Worm (Caenorhabditis elegans) whole organism, L4 larva: ENCODE results near the gene rga-1.

Experiments
- F26F4.8 ChIP-seq: fragments of 200-800 bp; sonication (Bioruptor generic); conservative IDR thresholded peaks from 2 replicates; pipeline ENCODE4 v1.3.6; 2022; ENCODE audit warnings: missing genetic modification characterization, missing compliant biosample characterization
- Y105C5A.15 ChIP-seq: fragments of 200-800 bp; sonication (Bioruptor generic); IDR thresholded peaks from 2 replicates; pipeline ENCODE4 v1.3.6; 2022; ENCODE audit warnings: missing genetic modification characterization, missing compliant biosample characterization
- Y48G9A.11 ChIP-seq: fragments of 200-800 bp; sonication (Bioruptor generic); IDR thresholded peaks from 2 replicates; pipeline ENCODE4 v1.3.6; 2022; ENCODE audit warnings: missing genetic modification reagents, missing genetic modification characterization, missing compliant biosample characterization
- Y5F2A.4 ChIP-seq: fragments of 200-800 bp; sonication (Bioruptor generic); optimal IDR thresholded peaks from 2 replicates; lab custom pipeline; 2018; ENCODE audit warnings: mild to moderate bottlenecking, missing genetic modification characterization, missing compliant biosample characterization
- ZK337.2 ChIP-seq: fragments of 200-800 bp; sonication (Bioruptor generic); IDR thresholded peaks from 2 replicates; pipeline ENCODE4 v1.3.6; 2022; ENCODE audit warnings: missing genetic modification reagents, missing genetic modification characterization, missing compliant biosample characterization
- ama-1 ChIP-seq: fragments of 150-350 bp; optimal IDR thresholded peaks from 2 replicates; lab custom pipeline; 2014; ENCODE audit warnings: inconsistent platforms, mixed read lengths
- arid-1 ChIP-seq: fragments of 200-800 bp; sonication (Bioruptor generic); conservative IDR thresholded peaks from 2 replicates; pipeline ENCODE4 v1.3.6; 2022; ENCODE audit warnings: missing genetic modification reagents, missing genetic modification characterization, missing compliant biosample characterization
- ceh-28 ChIP-seq: fragments of 150-350 bp; optimal IDR thresholded peaks from 2 replicates; lab custom pipeline; 2014; ENCODE audit warnings: missing biosample characterization, missing genetic modification reagents, missing genetic modification characterization
- cey-2 ChIP-seq: sonication (generic microtip); optimal IDR thresholded peaks from 3 replicates; lab custom pipeline; 2017; ENCODE audit warnings: missing genetic modification characterization, mild to moderate bottlenecking, missing compliant biosample characterization, antibody characterized with exemption, borderline replicate concordance; ENCODE audit not compliant: insufficient read depth
- ctbp-1 ChIP-seq: fragments of 200-800 bp; sonication (Bioruptor generic); IDR thresholded peaks from 2 replicates; pipeline ENCODE4 v1.3.6; 2022; ENCODE audit warnings: missing genetic modification reagents, missing genetic modification characterization, missing compliant biosample characterization
- daf-19 ChIP-seq: fragments of 200-800 bp; sonication (Bioruptor generic); conservative IDR thresholded peaks from 2 replicates; pipeline ENCODE4 v1.3.6; 2022; ENCODE audit warnings: missing genetic modification characterization, missing compliant biosample characterization
- dmd-6 ChIP-seq: fragments of 200-800 bp; sonication (Bioruptor generic); IDR thresholded peaks from 2 replicates; pipeline ENCODE4 v1.3.6; 2022; ENCODE audit warnings: missing genetic modification reagents, missing genetic modification characterization, missing compliant biosample characterization
- dmd-8 ChIP-seq: fragments of 200-800 bp; sonication (Bioruptor generic); IDR thresholded peaks from 2 replicates; pipeline ENCODE4 v1.3.6; 2022; ENCODE audit warnings: missing genetic modification characterization, missing compliant biosample characterization
- egl-43 ChIP-seq: fragments of 200-800 bp; sonication (Bioruptor generic); IDR thresholded peaks from 2 replicates; pipeline ENCODE4 v1.3.6; 2022; ENCODE audit warnings: missing genetic modification reagents, missing genetic modification characterization, missing compliant biosample characterization
- hmg-1.1 ChIP-seq: fragments of 200-800 bp; sonication (Bioruptor generic); IDR thresholded peaks from 2 replicates; pipeline ENCODE4 v1.3.6; 2022; ENCODE audit warnings: missing genetic modification reagents, missing genetic modification characterization, missing compliant biosample characterization
- jun-1 ChIP-seq: fragments of 150-350 bp; optimal IDR thresholded peaks from 2 replicates; lab custom pipeline; 2014; ENCODE audit warnings: missing biosample characterization, missing genetic modification reagents, missing genetic modification characterization
- lin-1 ChIP-seq: fragments of 200-800 bp; sonication (Bioruptor generic); IDR thresholded peaks from 2 replicates; pipeline ENCODE4 v1.3.6; 2022; ENCODE audit warnings: missing genetic modification reagents, missing genetic modification characterization, missing compliant biosample characterization
- lin-29 ChIP-seq: fragments of 200-800 bp; sonication (Bioruptor generic); IDR thresholded peaks from 2 replicates; pipeline ENCODE4 v1.3.6; 2022; ENCODE audit warnings: missing genetic modification reagents, missing genetic modification characterization, missing compliant biosample characterization
- lin-38 ChIP-seq: fragments of 200-800 bp; sonication (Bioruptor generic); IDR thresholded peaks from 2 replicates; pipeline ENCODE4 v1.3.6; 2022; ENCODE audit warnings: missing genetic modification reagents, missing genetic modification characterization, missing compliant biosample characterization
- lin-39 ChIP-seq: fragments of 150-350 bp; optimal IDR thresholded peaks from 2 replicates; lab custom pipeline; 2014; ENCODE audit warnings: missing biosample characterization, missing genetic modification reagents, missing genetic modification characterization
- lir-3 ChIP-seq: sonication (generic microtip); optimal IDR thresholded peaks from 2 replicates; lab custom pipeline; 2016; ENCODE audit warnings: mild to moderate bottlenecking, missing genetic modification characterization, missing compliant biosample characterization
- mdl-1 ChIP-seq, 2 experiments: fragments of 150-350 bp in 1 of 2; sonication (generic microtip) in 1 of 2; optimal IDR thresholded peaks; 2 replicates each; lab custom pipeline; 2014 to 2017; ENCODE audit warnings: missing biosample characterization in 2 of 2, missing genetic modification characterization in 2 of 2
- mdt-29 ChIP-seq: fragments of 200-800 bp; sonication (Bioruptor generic); IDR thresholded peaks from 2 replicates; pipeline ENCODE4 v1.3.6; 2022; ENCODE audit warnings: missing genetic modification reagents, missing genetic modification characterization, missing compliant biosample characterization
- mep-1 ChIP-seq: fragments of 150-350 bp; sonication (generic microtip); optimal IDR thresholded peaks from 3 replicates; lab custom pipeline; 2014; ENCODE audit warnings: missing biosample characterization, missing genetic modification characterization
- nhr-28 ChIP-seq: fragments of 150-350 bp; optimal IDR thresholded peaks from 2 replicates; lab custom pipeline; 2014; ENCODE audit warnings: missing biosample characterization, missing genetic modification characterization
- nhr-42 ChIP-seq: fragments of 200-800 bp; sonication (Bioruptor generic); IDR thresholded peaks from 2 replicates; pipeline ENCODE4 v1.3.6; 2022; ENCODE audit warnings: missing genetic modification characterization, missing compliant biosample characterization
- nhr-48 ChIP-seq: sonication (generic microtip); optimal IDR thresholded peaks from 2 replicates; lab custom pipeline; 2016; ENCODE audit warnings: mild to moderate bottlenecking, missing genetic modification characterization, missing compliant biosample characterization
- nhr-77 ChIP-seq: fragments of 150-350 bp; optimal IDR thresholded peaks from 2 replicates; lab custom pipeline; 2014; ENCODE audit warnings: missing biosample characterization, missing genetic modification characterization
- php-3 ChIP-seq: fragments of 200-800 bp; sonication (Bioruptor generic); IDR thresholded peaks from 2 replicates; pipeline ENCODE4 v1.3.6; 2022; ENCODE audit warnings: missing genetic modification reagents, missing genetic modification characterization, missing compliant biosample characterization
- snpc-4 ChIP-seq: fragments of 150-350 bp; optimal IDR thresholded peaks from 2 replicates; lab custom pipeline; 2014; ENCODE audit warnings: missing biosample characterization, missing genetic modification characterization
- spr-1 ChIP-seq: sonication (generic microtip); optimal IDR thresholded peaks from 2 replicates; lab custom pipeline; 2016; ENCODE audit warnings: mild to moderate bottlenecking, missing genetic modification characterization, missing compliant biosample characterization
- spr-3 ChIP-seq: fragments of 200-800 bp; sonication (Bioruptor generic); optimal IDR thresholded peaks from 2 replicates; lab custom pipeline; 2018; ENCODE audit warnings: mild to moderate bottlenecking, missing genetic modification characterization, missing compliant biosample characterization
- tag-97 ChIP-seq: fragments of 200-800 bp; sonication (Bioruptor generic); IDR thresholded peaks from 2 replicates; pipeline ENCODE4 v1.3.6; 2022; ENCODE audit warnings: missing genetic modification characterization, missing compliant biosample characterization
- unc-62 ChIP-seq, 3 experiments: fragments of 150-350 bp in 1 of 3; sonication (generic microtip); optimal IDR thresholded peaks in 2 of 3; peaks in 1 of 3; 1 replicate in 1 of 3; 2 replicates in 2 of 3; lab custom pipeline; 2014 to 2017; ENCODE audit warnings: missing biosample characterization in 3 of 3, missing genetic modification characterization in 3 of 3, missing genetic modification reagents in 3 of 3, missing genotype in 1 of 3
- vab-7 ChIP-seq: fragments of 200-800 bp; sonication (Bioruptor generic); IDR thresholded peaks from 2 replicates; pipeline ENCODE4 v1.3.6; 2022; ENCODE audit warnings: missing genetic modification reagents, missing genetic modification characterization, missing compliant biosample characterization
- zfp-2 ChIP-seq: sonication (generic microtip); optimal IDR thresholded peaks from 2 replicates; lab custom pipeline; 2016; ENCODE audit warnings: mild to moderate bottlenecking, missing genetic modification characterization, missing compliant biosample characterization
- zip-2 ChIP-seq: fragments of 150-350 bp; optimal IDR thresholded peaks from 2 replicates; lab custom pipeline; 2014; ENCODE audit warnings: missing biosample characterization, missing genetic modification characterization
- ztf-11 ChIP-seq: fragments of 150-350 bp; optimal IDR thresholded peaks from 2 replicates; lab custom pipeline; 2014; ENCODE audit warnings: missing biosample characterization, missing genetic modification characterization
- ztf-7 ChIP-seq: fragments of 150-350 bp; optimal IDR thresholded peaks from 2 replicates; lab custom pipeline; 2014; ENCODE audit warnings: missing biosample characterization, missing genetic modification characterization

The rga-1 gene

DNA sequence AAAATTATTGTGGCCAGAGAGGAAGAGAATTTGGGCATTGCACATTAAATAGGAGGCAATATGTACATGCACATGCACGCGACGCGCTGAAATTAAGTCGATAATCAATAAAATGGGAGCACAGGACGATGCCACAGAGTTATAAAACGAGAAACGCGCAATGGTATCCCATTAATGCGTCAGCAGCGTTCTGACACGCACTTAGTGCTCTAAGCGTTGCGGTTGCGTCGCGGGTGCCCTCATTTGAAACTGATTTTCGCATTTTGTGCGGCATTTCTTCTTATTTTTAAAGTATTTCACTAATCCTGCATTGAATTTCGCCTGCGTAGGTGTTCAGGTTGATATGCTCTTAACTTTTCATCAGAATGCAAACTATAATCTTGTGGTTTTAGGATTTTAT lies 11.7 kb upstream of the rga-1 start, which contains the start of gene rsp-1 (continued):
- TF ChIP-seq php-3 (GFP tag; lab: Robert Waterston, UW): peak; percentile 76
- TF ChIP-seq Y48G9A.11 (GFP tag; lab: Robert Waterston, UW): no peak
- TF ChIP-seq vab-7: peak; percentile 46; the same call in 1 of the 2 replicates
- TF ChIP-seq nhr-42: peak; percentile 89
- peak; percentile 80 for TF ChIP-seq lin-1 (GFP tag; lab: Robert Waterston, UW)
- TF ChIP-seq ZK337.2: no peak
- peak; percentile 87 for TF ChIP-seq dmd-6 (GFP tag; lab: Robert Waterston, UW)
- TF ChIP-seq nhr-28 (tag; lab: Kevin White, UChicago): peak; percentile 79
- peak in 1 of 2 experiments; percentile 99 for TF ChIP-seq unc-62 (GFP tag; optimal IDR thresholded peaks at IDR 0.05 in 1 of 2; lab: Kevin White, UChicago)
- TF ChIP-seq unc-62 (tag; optimal IDR thresholded peaks at IDR 0.05; lab: Kevin White, UChicago): no peak
- TF ChIP-seq arid-1 (GFP tag; lab: Robert Waterston, UW): peak; percentile 88
- peak; percentile 48 for TF ChIP-seq ceh-28 (tag; lab: Kevin White, UChicago)
- TF ChIP-seq mep-1 (tag; lab: Kevin White, UChicago): peak; percentile 95
- no peak for TF ChIP-seq tag-97 (GFP tag; lab: Robert Waterston, UW)
- no peak for TF ChIP-seq lin-39 (tag; lab: Kevin White, UChicago)
- TF ChIP-seq ztf-11 (tag; lab: Kevin White, UChicago): no peak
- peak; percentile 23 for TF ChIP-seq ztf-7 (tag; lab: Kevin White, UChicago)
- no peak for TF ChIP-seq F26F4.8 (GFP tag; lab: Robert Waterston, UW)
- peak; percentile 49 for TF ChIP-seq spr-3 (GFP tag; lab: Kevin White, UChicago)
- TF ChIP-seq Y105C5A.15 (GFP tag; lab: Robert Waterston, UW): no peak
- TF ChIP-seq nhr-77 (tag; lab: Kevin White, UChicago): peak; percentile 92
- peak; percentile 35 for TF ChIP-seq ama-1 (lab: Kevin White, UChicago)
- peak; percentile 55 for TF ChIP-seq zip-2
- peak; percentile 73; the same call in 1 of the 2 replicates for TF ChIP-seq egl-43 (GFP tag; lab: Robert Waterston, UW)
- no peak for TF ChIP-seq lir-3 (tag; lab: Kevin White, UChicago)
- no peak for TF ChIP-seq cey-2 (tag; lab: Kevin White, UChicago)
- peak; percentile 80 for TF ChIP-seq spr-1
- no peak for TF ChIP-seq Y5F2A.4
- TF ChIP-seq ctbp-1 (GFP tag; lab: Robert Waterston, UW): peak; percentile 61; the same call in 1 of the 2 replicates
- TF ChIP-seq lin-29 (GFP tag; lab: Robert Waterston, UW): peak; percentile 64; the same call in 1 of the 2 replicates
- peak; percentile 81 for TF ChIP-seq daf-19 (GFP tag; lab: Robert Waterston, UW)

DNA sequence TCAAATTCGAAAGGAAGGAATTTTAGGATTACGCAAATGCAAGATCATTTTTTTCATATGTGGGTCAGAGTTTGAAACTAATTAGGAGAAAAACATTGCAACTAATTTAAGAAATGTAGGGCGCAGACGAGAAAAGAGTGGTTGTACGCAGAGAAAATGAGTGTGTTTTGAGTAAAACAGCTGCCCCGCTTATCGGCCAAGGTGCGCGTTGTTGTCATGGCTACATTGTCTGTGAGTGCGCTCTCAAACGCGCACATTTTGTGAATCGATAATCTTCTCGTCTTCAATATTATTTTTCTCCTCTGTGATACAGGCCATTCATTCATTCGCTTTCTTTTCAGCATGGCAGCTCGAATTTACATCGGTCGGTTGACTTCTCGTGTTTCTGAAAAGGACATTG lies 11.1 kb upstream of the rga-1 start:
- TF ChIP-seq hmg-1.1 (GFP tag; lab: Robert Waterston, UW): 0 out of 2 replicates have a peak, but pooled peaks have one; percentile 10
- no peak for TF ChIP-seq php-3 (GFP tag; lab: Robert Waterston, UW)
- no peak for TF ChIP-seq nhr-48 (tag; lab: Kevin White, UChicago)
- TF ChIP-seq snpc-4 (tag; lab: Kevin White, UChicago): no peak
- TF ChIP-seq dmd-6 (GFP tag; lab: Robert Waterston, UW): peak; percentile 13; the same call in 1 of the 2 replicates
- no peak for TF ChIP-seq jun-1 (tag; lab: Kevin White, UChicago)
- no peak for TF ChIP-seq unc-62 (GFP tag; optimal IDR thresholded peaks at IDR 0.05 in 1 of 2; lab: Kevin White, UChicago)
- TF ChIP-seq unc-62 (tag; optimal IDR thresholded peaks at IDR 0.05; lab: Kevin White, UChicago): no peak
- no peak for TF ChIP-seq mdl-1 (tag; optimal IDR thresholded peaks at IDR 0.05; lab: Kevin White, UChicago)
- no peak for TF ChIP-seq egl-43 (GFP tag; lab: Robert Waterston, UW)
- no peak for TF ChIP-seq dmd-8 (GFP tag; lab: Robert Waterston, UW)
- TF ChIP-seq zfp-2 (tag; lab: Kevin White, UChicago): no peak
- TF ChIP-seq mdt-29 (GFP tag; lab: Robert Waterston, UW): no peak
- TF ChIP-seq lin-39 (tag; lab: Kevin White, UChicago): no peak
- no peak for TF ChIP-seq F26F4.8 (GFP tag; lab: Robert Waterston, UW)
- TF ChIP-seq lin-38 (GFP tag; lab: Robert Waterston, UW): no peak
- no peak for TF ChIP-seq arid-1 (GFP tag; lab: Robert Waterston, UW)
